Fruit fly (Drosophila melanogaster) whole organism, pupa: ENCODE results near the gene Rad1.

Source experiments
- CG10348 ChIP-seq: fragments of 200-800 bp; sonication (Bioruptor generic); IDR thresholded peaks from 2 replicates; pipeline ENCODE4 v1.3.6; 2022; ENCODE audit warnings: missing biosample characterization, missing genetic modification characterization
- CG12605 ChIP-seq: fragments of 200-800 bp; sonication (Bioruptor generic); IDR thresholded peaks from 2 replicates; pipeline ENCODE4 v1.3.6; 2022; ENCODE audit warnings: missing biosample characterization, missing genetic modification characterization
- CG14655 ChIP-seq: fragments of 200-800 bp; sonication (Bioruptor generic); optimal IDR thresholded peaks from 3 replicates; lab custom pipeline; 2017; ENCODE audit warnings: mild to moderate bottlenecking, missing biosample characterization, missing genetic modification reagents, missing genetic modification characterization
- CG15710 ChIP-seq: fragments of 200-800 bp; sonication (Bioruptor generic); optimal IDR thresholded peaks from 2 replicates; lab custom pipeline; 2018; ENCODE audit warnings: missing biosample characterization, mild to moderate bottlenecking, missing genetic modification characterization, moderate library complexity
- CG17806 ChIP-seq: fragments of 200-800 bp; sonication (Bioruptor generic); optimal IDR thresholded peaks from 2 replicates; lab custom pipeline; 2018; ENCODE audit warnings: missing biosample characterization, mild to moderate bottlenecking, missing genetic modification characterization, moderate library complexity
- CG32121 ChIP-seq: fragments of 200-800 bp; sonication (Bioruptor generic); IDR thresholded peaks from 2 replicates; pipeline ENCODE4 v1.3.6; 2022; ENCODE audit warnings: missing biosample characterization, missing genetic modification characterization
- CG34367 ChIP-seq: fragments of 200-800 bp; sonication (Bioruptor generic); optimal IDR thresholded peaks from 2 replicates; lab custom pipeline; 2018; ENCODE audit warnings: missing biosample characterization, mild to moderate bottlenecking, missing genetic modification characterization
- CG4496 ChIP-seq: fragments of 200-800 bp; sonication (Bioruptor generic); IDR thresholded peaks from 3 replicates; pipeline ENCODE4 v1.3.6; 2022; ENCODE audit warnings: missing biosample characterization, missing genetic modification characterization
- CG8159 ChIP-seq: fragments of 200-800 bp; sonication (Bioruptor generic); optimal IDR thresholded peaks from 3 replicates; lab custom pipeline; 2018; ENCODE audit warnings: missing biosample characterization, mild to moderate bottlenecking, missing genetic modification characterization, moderate library complexity
- CG8301 ChIP-seq: fragments of 200-800 bp; sonication (Bioruptor generic); optimal IDR thresholded peaks from 2 replicates; lab custom pipeline; 2018; ENCODE audit warnings: missing biosample characterization, mild to moderate bottlenecking, missing genetic modification characterization
- CG9948 ChIP-seq: fragments of 200-800 bp; sonication (Bioruptor generic); optimal IDR thresholded peaks from 2 replicates; lab custom pipeline; 2018; ENCODE audit warnings: missing biosample characterization, mild to moderate bottlenecking, missing genetic modification characterization, moderate library complexity
- D1 ChIP-seq: fragments of 200-800 bp; sonication (Bioruptor generic); optimal IDR thresholded peaks from 2 replicates; lab custom pipeline; 2018; ENCODE audit warnings: missing biosample characterization, mild to moderate bottlenecking, missing genetic modification characterization, moderate library complexity
- EcR ChIP-seq: fragments of 200-800 bp; sonication (Bioruptor generic); optimal IDR thresholded peaks from 3 replicates; lab custom pipeline; 2019; ENCODE audit warnings: missing biosample characterization, missing genetic modification characterization, mild to moderate bottlenecking, moderate library complexity, missing genetic modification reagents
- Ets98B ChIP-seq: fragments of 200-800 bp; sonication (Bioruptor generic); IDR thresholded peaks from 2 replicates; pipeline ENCODE4 v1.3.6; 2022; ENCODE audit warnings: missing biosample characterization, missing genetic modification characterization
- Snoo ChIP-seq: fragments of 200-800 bp; sonication (Bioruptor generic); optimal IDR thresholded peaks from 3 replicates; lab custom pipeline; 2017; ENCODE audit warnings: missing biosample characterization, mild to moderate bottlenecking, missing genetic modification characterization, inconsistent platforms
- fd96Ca ChIP-seq: fragments of 200-800 bp; sonication (Bioruptor generic); IDR thresholded peaks from 3 replicates; pipeline ENCODE4 v1.3.6; 2022; ENCODE audit warnings: missing biosample characterization, missing genetic modification characterization
- gl ChIP-seq: fragments of 200-800 bp; sonication (Bioruptor generic); optimal IDR thresholded peaks from 2 replicates; lab custom pipeline; 2018; ENCODE audit warnings: missing biosample characterization, mild to moderate bottlenecking, missing genetic modification characterization
- rn ChIP-seq: fragments of 200-800 bp; sonication (Bioruptor generic); IDR thresholded peaks from 2 replicates; pipeline ENCODE4 v1.3.6; 2022; ENCODE audit warnings: missing biosample characterization, missing genetic modification characterization

Rad1 gene

dm6 chr2L:2564758-2565157, 10.1 kb downstream of the Rad1 start, which contains the start of gene Cyp309a1:
Gene Cyp309a1 (minus strand): TSS chr2L:2564830.
- TF ChIP-seq CG14655 (GFP tag; lab: Kevin White, UChicago) (no peak), CG32121 (GFP tag; lab: Robert Waterston, UW) (no peak), D1 (tag; lab: Kevin White, UChicago) (no peak), Snoo (no peak), CG8301 (tag; lab: Kevin White, UChicago) (no peak), CG15710 (tag; lab: Kevin White, UChicago) (no peak), rn (GFP tag; lab: Robert Waterston, UW) (no peak), Ets98B (GFP tag; lab: Robert Waterston, UW) (no peak)

- TF ChIP-seq D1 (tag; lab: Kevin White, UChicago) (no peak), CG4496 (GFP tag; lab: Robert Waterston, UW) (no peak), CG9948 (tag; lab: Kevin White, UChicago) (no peak), CG34367 (tag; lab: Kevin White, UChicago) (no peak), CG8301 (tag; lab: Kevin White, UChicago) (no peak), gl (tag; lab: Kevin White, UChicago) (no peak), CG17806 (tag; lab: Kevin White, UChicago) (no peak), Ets98B (GFP tag; lab: Robert Waterston, UW) (no peak), CG10348 (GFP tag; lab: Robert Waterston, UW) (no peak), CG32121 (GFP tag; lab: Robert Waterston, UW) (no peak), rn (GFP tag; lab: Robert Waterston, UW) (no peak)
- TF ChIP-seq, all 21 proteins: peak for 0
These were observed 22.1 kb downstream of the Rad1 start, which contains the start of gene CG3515 for dm6 chr2L:2552725-2553124. Gene CG3515 (minus strand): TSS chr2L:2552825.

dm6 chr2L:2542491-2542890, 32.4 kb downstream of the Rad1 start:
- peak; percentile 4 for TF ChIP-seq CG8301 (tag; lab: Kevin White, UChicago)
- peak; percentile 15 for TF ChIP-seq CG14655 (GFP tag; lab: Kevin White, UChicago)
- TF ChIP-seq CG32121 (GFP tag; lab: Robert Waterston, UW): no peak

DNA sequence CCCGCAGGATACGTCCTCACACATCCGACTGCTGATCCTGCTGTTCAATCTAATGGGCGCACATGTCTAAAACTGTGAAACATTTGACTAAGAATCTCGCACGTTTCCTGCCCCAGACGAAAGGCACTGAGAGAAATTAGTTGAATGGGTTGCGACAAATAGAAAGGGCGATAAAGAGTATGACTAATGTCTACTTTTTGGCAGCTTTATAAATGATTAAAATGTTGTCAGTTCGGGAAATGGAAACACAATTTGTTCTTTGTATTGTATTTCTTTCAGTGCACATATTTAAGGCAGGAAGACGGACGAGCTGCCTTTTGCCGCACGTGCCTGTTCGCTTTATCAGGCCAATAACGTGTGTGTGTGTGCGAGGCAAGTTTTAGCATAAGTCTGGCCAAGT, 46.8 kb downstream of the Rad1 start:
- TF ChIP-seq EcR (GFP tag; lab: Kevin White, UChicago): no peak
- TF ChIP-seq CG10348 (GFP tag; lab: Robert Waterston, UW): no peak
- TF ChIP-seq rn (GFP tag; lab: Robert Waterston, UW): no peak
- peak; percentile 24 for TF ChIP-seq CG14655 (GFP tag; lab: Kevin White, UChicago)
- no peak for TF ChIP-seq CG12605 (GFP tag; lab: Robert Waterston, UW)
- TF ChIP-seq CG8159 (tag; lab: Kevin White, UChicago): peak; percentile 16
- no peak for TF ChIP-seq fd96Ca (GFP tag; lab: Robert Waterston, UW)
- no peak for TF ChIP-seq CG32121 (GFP tag; lab: Robert Waterston, UW)
- no peak for TF ChIP-seq D1 (tag; lab: Kevin White, UChicago)
- TF ChIP-seq gl (tag; lab: Kevin White, UChicago): no peak
- TF ChIP-seq CG15710 (tag; lab: Kevin White, UChicago): no peak
